Fruit fly (Drosophila melanogaster) whole organism, embryonic: ENCODE data around the gene CG3119.

ENCODE experiments used
- Atf-2 ChIP-seq: fragments of 200-800 bp; sonication (Bioruptor generic); optimal IDR thresholded peaks from 2 replicates; lab custom pipeline; 2016; ENCODE audit warnings: missing biosample characterization, missing genetic modification characterization
- CG10209 ChIP-seq: fragments of 200-800 bp; sonication (Bioruptor generic); optimal IDR thresholded peaks from 3 replicates; lab custom pipeline; 2017; ENCODE audit warnings: missing biosample characterization, mild to moderate bottlenecking, missing genetic modification characterization, missing genetic modification reagents
- CG10543 ChIP-seq: fragments of 200-800 bp; sonication (Bioruptor generic); optimal IDR thresholded peaks from 3 replicates; lab custom pipeline; 2017; ENCODE audit warnings: missing biosample characterization, mild to moderate bottlenecking, missing genetic modification characterization, moderate library complexity
- CG11247 ChIP-seq: fragments of 200-800 bp; sonication (Bioruptor generic); IDR thresholded peaks from 2 replicates; pipeline ENCODE4 v1.3.6; 2022; ENCODE audit warnings: missing biosample characterization, missing genetic modification characterization
- CG12219 ChIP-seq: fragments of 200-800 bp; sonication (Bioruptor generic); optimal IDR thresholded peaks from 3 replicates; lab custom pipeline; 2018; ENCODE audit warnings: missing biosample characterization, mild to moderate bottlenecking, missing genetic modification characterization
- CG12659 ChIP-seq: fragments of 200-800 bp; sonication (Bioruptor generic); optimal IDR thresholded peaks from 3 replicates; lab custom pipeline; 2017; ENCODE audit warnings: mild to moderate bottlenecking, missing biosample characterization, missing genetic modification reagents, missing genetic modification characterization
- CG12942 ChIP-seq: fragments of 200-800 bp; sonication (Bioruptor generic); optimal IDR thresholded peaks from 3 replicates; lab custom pipeline; 2016; ENCODE audit warnings: missing biosample characterization, missing genetic modification characterization
- CG13123 ChIP-seq: fragments of 200-800 bp; sonication (Bioruptor generic); optimal IDR thresholded peaks from 2 replicates; lab custom pipeline; 2016; ENCODE audit warnings: missing biosample characterization, missing genetic modification characterization
- CG15073 ChIP-seq: fragments of 200-800 bp; sonication (Bioruptor generic); optimal IDR thresholded peaks from 2 replicates; lab custom pipeline; 2016; ENCODE audit warnings: missing biosample characterization, missing genetic modification characterization
- CG15601 ChIP-seq: fragments of 200-800 bp; sonication (Bioruptor generic); optimal IDR thresholded peaks from 3 replicates; lab custom pipeline; 2019; ENCODE audit warnings: missing biosample characterization, mild to moderate bottlenecking, missing genetic modification characterization, moderate library complexity
- CG3163 ChIP-seq: fragments of 200-800 bp; sonication (Bioruptor generic); optimal IDR thresholded peaks from 3 replicates; lab custom pipeline; 2016; ENCODE audit warnings: missing biosample characterization, missing genetic modification characterization
- CG33213 ChIP-seq: fragments of 200-800 bp; sonication (Bioruptor generic); optimal IDR thresholded peaks from 3 replicates; lab custom pipeline; 2016; ENCODE audit warnings: missing biosample characterization, missing genetic modification characterization
- CG34376 ChIP-seq: fragments of 200-800 bp; sonication (Bioruptor generic); optimal IDR thresholded peaks from 2 replicates; lab custom pipeline; 2018; ENCODE audit warnings: missing biosample characterization, mild to moderate bottlenecking, missing genetic modification characterization
- CG4424 ChIP-seq: fragments of 200-800 bp; sonication (Bioruptor generic); optimal IDR thresholded peaks from 3 replicates; lab custom pipeline; 2016; ENCODE audit warnings: missing biosample characterization, missing genetic modification characterization
- CG4617 ChIP-seq: fragments of 200-800 bp; sonication (Bioruptor generic); optimal IDR thresholded peaks from 3 replicates; lab custom pipeline; 2016; ENCODE audit warnings: missing biosample characterization, missing genetic modification characterization, borderline replicate concordance
- CG5245 ChIP-seq: fragments of 200-800 bp; sonication (Bioruptor generic); optimal IDR thresholded peaks from 3 replicates; lab custom pipeline; 2016; ENCODE audit warnings: missing biosample characterization, missing genetic modification characterization
- CG6175 ChIP-seq: fragments of 200-800 bp; sonication (Bioruptor generic); IDR thresholded peaks from 3 replicates; pipeline ENCODE4 v1.3.6; 2022; ENCODE audit warnings: missing biosample characterization, missing genetic modification characterization
- CG6813 ChIP-seq: fragments of 200-800 bp; sonication (Bioruptor generic); optimal IDR thresholded peaks from 2 replicates; lab custom pipeline; 2017; ENCODE audit warnings: missing biosample characterization, missing genetic modification characterization, mild to moderate bottlenecking, moderate library complexity, missing genetic modification reagents
- CG9932 ChIP-seq: fragments of 200-800 bp; sonication (Bioruptor generic); IDR thresholded peaks from 2 replicates; pipeline ENCODE4 v1.3.6; 2022; ENCODE audit warnings: missing biosample characterization, missing genetic modification characterization
- ERR ChIP-seq: fragments of 200-800 bp; sonication (Bioruptor generic); optimal IDR thresholded peaks from 2 replicates; lab custom pipeline; 2016; ENCODE audit warnings: missing biosample characterization, missing genetic modification characterization
- Fer3 ChIP-seq: fragments of 200-800 bp; sonication (Bioruptor generic); optimal IDR thresholded peaks from 2 replicates; lab custom pipeline; 2018; ENCODE audit warnings: missing biosample characterization, mild to moderate bottlenecking, missing genetic modification characterization, moderate library complexity
- Mad ChIP-seq: fragments of 200-800 bp; sonication (Bioruptor generic); optimal IDR thresholded peaks from 2 replicates; lab custom pipeline; 2016; ENCODE audit warnings: missing biosample characterization, missing genetic modification characterization
- Ravus ChIP-seq: fragments of 200-800 bp; sonication (Bioruptor generic); IDR thresholded peaks from 2 replicates; pipeline ENCODE4 v1.3.6; 2022; ENCODE audit warnings: missing biosample characterization, missing genetic modification characterization
- Stat92E ChIP-seq, 3 experiments: fragments of >200 bp in 2 of 3; fragments of 200-800 bp in 1 of 3; sonication (Bioruptor generic) in 1 of 3; optimal IDR thresholded peaks; 2 replicates each; lab custom pipeline; 2017 to 2019; ENCODE audit warnings: missing biosample characterization in 3 of 3, missing genetic modification characterization in 3 of 3, mild to moderate bottlenecking in 1 of 3, moderate library complexity in 1 of 3
- aop ChIP-seq: fragments of 200-800 bp; sonication (Bioruptor generic); IDR thresholded peaks from 2 replicates; pipeline ENCODE4 v1.3.6; 2022; ENCODE audit warnings: missing biosample characterization, missing genetic modification characterization
- caup ChIP-seq: fragments of 200-800 bp; sonication (Bioruptor generic); optimal IDR thresholded peaks from 3 replicates; lab custom pipeline; 2017; ENCODE audit warnings: missing biosample characterization, mild to moderate bottlenecking, missing genetic modification characterization, moderate library complexity; ENCODE audit not compliant: severe bottlenecking
- crol ChIP-seq: fragments of 200-800 bp; sonication (Bioruptor generic); IDR thresholded peaks from 2 replicates; pipeline ENCODE4 v1.3.6; 2022; ENCODE audit warnings: missing biosample characterization, missing genetic modification characterization
- cwo ChIP-seq: fragments of 200-800 bp; sonication (Bioruptor generic); optimal IDR thresholded peaks from 3 replicates; lab custom pipeline; 2017; ENCODE audit warnings: missing biosample characterization, missing genetic modification characterization, mild to moderate bottlenecking, moderate library complexity, missing genetic modification reagents
- gcm2 ChIP-seq: fragments of 200-800 bp; sonication (Bioruptor generic); optimal IDR thresholded peaks from 2 replicates; lab custom pipeline; 2016; ENCODE audit warnings: missing biosample characterization, missing genetic modification characterization
- jigr1 ChIP-seq: fragments of 200-800 bp; sonication (Bioruptor generic); IDR thresholded peaks from 3 replicates; pipeline ENCODE4 v1.3.6; 2022; ENCODE audit warnings: missing biosample characterization, missing genetic modification characterization
- klu ChIP-seq: fragments of 200-800 bp; sonication (Bioruptor generic); IDR thresholded peaks from 2 replicates; pipeline ENCODE4 v1.3.6; 2022; ENCODE audit warnings: missing biosample characterization, missing genetic modification characterization
- knrl ChIP-seq: fragments of 200-800 bp; sonication (Bioruptor generic); IDR thresholded peaks from 3 replicates; pipeline ENCODE4 v1.3.6; 2022; ENCODE audit warnings: missing biosample characterization, missing genetic modification characterization; ENCODE audit not compliant: partially characterized antibody
- lilli ChIP-seq: fragments of 200-800 bp; sonication (Bioruptor generic); optimal IDR thresholded peaks from 3 replicates; lab custom pipeline; 2016; ENCODE audit warnings: missing biosample characterization, missing genetic modification characterization
- nerfin-1 ChIP-seq: fragments of 200-800 bp; sonication (Bioruptor generic); optimal IDR thresholded peaks from 3 replicates; lab custom pipeline; 2019; ENCODE audit warnings: missing biosample characterization, mild to moderate bottlenecking, missing genetic modification characterization, moderate library complexity
- p53 ChIP-seq: fragments of 200-800 bp; sonication (Bioruptor generic); optimal IDR thresholded peaks from 2 replicates; lab custom pipeline; 2016; ENCODE audit warnings: missing biosample characterization, missing genetic modification characterization
- pan ChIP-seq, 4 experiments: fragments of >200 bp in 3 of 4; fragments of 200-800 bp in 1 of 4; sonication (Bioruptor generic) in 1 of 4; optimal IDR thresholded peaks in 3 of 4; IDR thresholded peaks in 1 of 4; 2 replicates each; pipeline versions ENCODE4 v1.3.6 to Lab custom; 2017 to 2022; ENCODE audit warnings: missing biosample characterization in 2 of 4, missing genetic modification characterization in 2 of 4, mixed read lengths in 1 of 4
- phol ChIP-seq: fragments of 200-800 bp; sonication (Bioruptor generic); optimal IDR thresholded peaks from 3 replicates; lab custom pipeline; 2018; ENCODE audit warnings: missing biosample characterization, mild to moderate bottlenecking, missing genetic modification characterization, moderate library complexity
- pnt ChIP-seq: fragments of 200-800 bp; sonication (Bioruptor generic); optimal IDR thresholded peaks from 3 replicates; lab custom pipeline; 2016; ENCODE audit warnings: missing biosample characterization, missing genetic modification characterization
- pum ChIP-seq: fragments of 200-800 bp; sonication (Bioruptor generic); optimal IDR thresholded peaks from 2 replicates; lab custom pipeline; 2016; ENCODE audit warnings: missing biosample characterization, missing genetic modification characterization
- sens ChIP-seq: fragments of 200-800 bp; sonication (Bioruptor generic); peaks from one replicate; lab custom pipeline; 2016; ENCODE audit warnings: missing biosample characterization, missing genetic modification characterization
- sens-2 ChIP-seq: fragments of 200-800 bp; sonication (Bioruptor generic); IDR thresholded peaks from 2 replicates; pipeline ENCODE4 v1.3.6; 2022; ENCODE audit warnings: missing biosample characterization, missing genetic modification characterization
- slbo ChIP-seq: fragments of 200-800 bp; sonication (Bioruptor generic); IDR thresholded peaks from 2 replicates; pipeline ENCODE4 v1.3.6; 2022; ENCODE audit warnings: missing biosample characterization, missing genetic modification characterization
- sob ChIP-seq: fragments of 200-800 bp; sonication (Bioruptor generic); IDR thresholded peaks from 2 replicates; pipeline ENCODE4 v1.3.6; 2022; ENCODE audit warnings: missing biosample characterization, missing genetic modification characterization
- tll ChIP-seq, 2 experiments: fragments of 200-800 bp in 1 of 2; fragments of >200 bp in 1 of 2; sonication (Bioruptor generic) in 1 of 2; optimal IDR thresholded peaks; 2 replicates each; lab custom pipeline; 2017 to 2019; ENCODE audit warnings: missing biosample characterization in 2 of 2, missing genetic modification characterization in 2 of 2, mild to moderate bottlenecking in 1 of 2, moderate library complexity in 1 of 2
- tna ChIP-seq: fragments of 200-800 bp; sonication (Bioruptor generic); IDR thresholded peaks from 2 replicates; pipeline ENCODE4 v1.3.6; 2022; ENCODE audit warnings: missing biosample characterization, missing genetic modification characterization; ENCODE audit not compliant: partially characterized antibody
- ttk ChIP-seq: fragments of 200-800 bp; sonication (Bioruptor generic); IDR thresholded peaks from 2 replicates; pipeline ENCODE4 v2.1.2; 2022; ENCODE audit warnings: missing biosample characterization, missing genetic modification characterization
- tup ChIP-seq: fragments of 200-800 bp; sonication (Bioruptor generic); optimal IDR thresholded peaks from 2 replicates; lab custom pipeline; 2016; ENCODE audit warnings: missing biosample characterization, mild to moderate bottlenecking, missing genetic modification characterization, moderate library complexity
- wor ChIP-seq: fragments of 200-800 bp; sonication (Bioruptor generic); IDR thresholded peaks from 2 replicates; pipeline ENCODE4 v1.3.6; 2022; ENCODE audit warnings: missing biosample characterization, missing genetic modification characterization

The CG3119 gene

dm6 chr2L:2885503-2886225 is 48.0 kb upstream of the CG3119 start, which contains the start of the genes NTPase and lilli (continued):
- TF ChIP-seq tna (GFP tag; lab: Robert Waterston, UW) (peak; percentile 86), nerfin-1 (tag; lab: Kevin White, UChicago) (no peak), Atf-2 (GFP tag; lab: Kevin White, UChicago) (peak; percentile 48), CG11247 (GFP tag; lab: Robert Waterston, UW) (peak; percentile 50), pnt (peak; percentile 68), cwo (GFP tag; lab: Kevin White, UChicago) (peak; percentile 25), CG5245 (peak; percentile 75), CG33213 (GFP tag; lab: Kevin White, UChicago) (peak; percentile 85), sens-2 (GFP tag; lab: Robert Waterston, UW) (no peak), CG34376 (no peak), pum (GFP tag; lab: Kevin White, UChicago) (peak; percentile 55), slbo (GFP tag; lab: Robert Waterston, UW) (peak; percentile 65), wor (no peak), knrl (GFP tag; lab: Robert Waterston, UW) (peak; percentile 92), CG10543 (GFP tag; lab: Kevin White, UChicago) (no peak), ERR (GFP tag; lab: Kevin White, UChicago) (peak; percentile 74), CG4424 (GFP tag; lab: Kevin White, UChicago) (peak; percentile 80), aop (GFP tag; lab: Robert Waterston, UW) (no peak), tll (GFP tag; optimal IDR thresholded peaks at IDR 0.05; lab: Kevin White, UChicago) (peak; percentile 20 to 65), Stat92E (GFP tag; optimal IDR thresholded peaks at IDR 0.05; lab: Kevin White, UChicago) (no peak), sob (GFP tag; lab: Robert Waterston, UW) (peak; percentile 83), p53 (GFP tag; lab: Kevin White, UChicago) (peak; percentile 64), CG12219 (GFP tag; lab: Kevin White, UChicago) (no peak), phol (tag; lab: Kevin White, UChicago) (peak; percentile 38), tup (peak; percentile 61), crol (GFP tag; lab: Robert Waterston, UW) (0 out of 2 replicates have a peak, but pooled peaks have one; percentile 12), CG6175 (0 out of 3 replicates have a peak, but pooled peaks have one; percentile 19), CG12659 (peak; percentile 57), Fer3 (no peak), Ravus (no peak), CG12942 (GFP tag; lab: Kevin White, UChicago) (peak; percentile 48), CG6813 (GFP tag; lab: Kevin White, UChicago) (peak; percentile 10), sens (GFP tag; lab: Kevin White, UChicago) (peak; percentile 94), gcm2 (peak; percentile 7), CG10209 (GFP tag; lab: Kevin White, UChicago) (peak; percentile 59), jigr1 (GFP tag; lab: Robert Waterston, UW) (no peak), CG9932 (peak; percentile 67), Mad (GFP tag; lab: Kevin White, UChicago) (peak; percentile 16), klu (0 out of 2 replicates have a peak, but pooled peaks have one; percentile 7), ttk (GFP tag; lab: Robert Waterston, UW) (peak; percentile 59; the same call in 1 of the 2 replicates), pan (optimal IDR thresholded peaks at IDR 0.05; lab: Kevin White, UChicago) (no peak), pan (GFP tag; optimal IDR thresholded peaks at IDR 0.05 in 1 of 2, IDR thresholded peaks at IDR 0.05 in 1 of 2) (peak in 1 of 2 experiments; percentile 51), lilli (GFP tag; lab: Kevin White, UChicago) (peak; percentile 95), CG13123 (GFP tag; lab: Kevin White, UChicago) (peak; percentile 32), caup (no peak), CG4617 (peak; percentile 92), CG15073 (no peak), CG15601 (tag; lab: Kevin White, UChicago) (no peak), CG3163 (GFP tag; lab: Kevin White, UChicago) (peak; percentile 61)
